Worm (Caenorhabditis elegans) whole organism, young adult: ENCODE measurements around the gene T19D12.6.
"Not testable (repeated sequence)": the region's sequence is repeated elsewhere in the genome, so short reads cannot be mapped to it uniquely, and the experiment has no call there.

ENCODE experiments used
- ccch-3 ChIP-seq: fragments of 200-800 bp; sonication (Bioruptor generic); optimal IDR thresholded peaks from 2 replicates; lab custom pipeline; 2018; ENCODE audit warnings: mild to moderate bottlenecking, missing genetic modification characterization, missing compliant biosample characterization
- ceh-27 ChIP-seq: fragments of 200-800 bp; sonication (Bioruptor generic); optimal IDR thresholded peaks from 2 replicates; lab custom pipeline; 2018; ENCODE audit warnings: mild to moderate bottlenecking, missing genetic modification characterization, moderate library complexity, missing compliant biosample characterization
- efl-1 ChIP-seq: fragments of 150-350 bp; optimal IDR thresholded peaks from 2 replicates; lab custom pipeline; 2014; ENCODE audit warnings: missing biosample characterization, missing genetic modification reagents, missing genetic modification characterization
- hmg-1.2 ChIP-seq: fragments of 200-800 bp; sonication (Bioruptor generic); IDR thresholded peaks from 2 replicates; pipeline ENCODE4 v1.3.6; 2022; ENCODE audit warnings: missing genetic modification reagents, missing genetic modification characterization, missing compliant biosample characterization
- snpc-3.4 ChIP-seq: sonication (generic microtip); optimal IDR thresholded peaks from 2 replicates; lab custom pipeline; 2017; ENCODE audit warnings: missing genetic modification characterization, mild to moderate bottlenecking, missing compliant biosample characterization, antibody characterized with exemption, moderate library complexity, missing genotype, missing genetic modification reagents
- tbp1 ChIP-seq: fragments of 200-800 bp; sonication (Bioruptor generic); optimal IDR thresholded peaks from 2 replicates; lab custom pipeline; 2018; ENCODE audit warnings: mild to moderate bottlenecking, missing genetic modification characterization, missing compliant biosample characterization

DNA sequence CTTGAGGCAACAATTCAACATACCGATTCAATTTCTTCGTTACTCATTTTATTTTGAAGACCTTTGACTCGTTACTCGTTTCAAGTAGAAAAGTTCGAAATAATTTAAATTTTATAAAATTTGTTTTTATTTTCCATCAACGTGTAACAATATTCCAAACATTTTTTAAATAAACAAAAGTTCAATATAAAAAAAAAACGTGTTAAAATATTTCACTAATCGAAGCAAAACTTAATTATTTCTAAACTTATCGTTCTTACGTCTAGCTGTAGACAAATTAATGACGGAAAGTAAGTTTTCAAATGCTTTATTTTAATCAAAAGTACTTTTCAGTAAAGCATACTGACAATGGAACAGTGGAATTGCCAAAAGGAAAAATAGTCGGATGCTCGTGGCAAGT is 15.7 kb downstream of the T19D12.6 start, which contains the start of the genes F54H5.5 and F54H5.2:
- not testable (repeated sequence) for TF ChIP-seq ceh-27 (GFP tag; lab: Kevin White, UChicago); hmg-1.2 (GFP tag; lab: Robert Waterston, UW); tbp1; snpc-3.4 (tag; lab: Kevin White, UChicago); efl-1; ccch-3
